Fruit fly (Drosophila melanogaster): ENCODE results near the gene CG9917.

Gene CG9917

DNA sequence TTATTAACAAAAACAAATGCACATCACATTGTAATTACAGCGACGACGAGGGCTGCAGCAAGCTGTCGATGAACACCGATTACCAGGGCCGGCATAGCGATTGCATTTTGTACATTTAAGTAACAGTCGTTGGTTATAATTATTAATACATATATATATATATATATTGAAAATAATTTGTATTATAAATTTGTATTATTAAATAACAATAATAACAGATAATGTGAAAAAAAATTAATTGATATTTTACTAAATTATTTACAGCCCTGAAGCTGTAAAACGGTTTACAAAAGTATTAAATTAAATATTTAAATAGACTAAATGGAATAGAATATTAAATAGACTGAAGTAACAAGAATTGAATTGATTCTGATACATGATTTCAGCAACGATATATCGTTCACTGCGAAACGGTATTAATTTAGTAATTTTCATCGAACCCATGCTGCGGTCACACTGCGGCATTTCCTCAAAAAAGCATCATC lies 47.1 kb downstream of the CG9917 start, which contains the start of the genes kat80 and Prosalpha4 (continued):
- TF ChIP-seq CG9817 (tag; optimal IDR thresholded peaks at IDR 0.05) (peak; percentile 29), CG18011 (GFP tag; optimal IDR thresholded peaks at IDR 0.05) (no peak), HLH4C (GFP tag; IDR thresholded peaks at IDR 0.05; ENCODE audit: partially characterized antibody) (peak; percentile 33; the same call in 1 of the 3 replicates), chinmo (GFP tag; IDR thresholded peaks at IDR 0.05; ENCODE audit: partially characterized antibody) (0 out of 4 replicates have a peak, but pooled peaks have one; percentile 37), CG11085 (GFP tag; IDR thresholded peaks at IDR 0.05) (no peak), Kr (GFP tag; optimal IDR thresholded peaks at IDR 0.05) (no peak), tx (GFP tag; optimal IDR thresholded peaks at IDR 0.05) (no peak), Atf3 (GFP tag; optimal IDR thresholded peaks at IDR 0.05) (no peak), Sox100B (GFP tag; optimal IDR thresholded peaks at IDR 0.05) (no peak), Rfx (GFP tag; IDR thresholded peaks at IDR 0.05) (0 out of 2 replicates have a peak, but pooled peaks have one; percentile 23), her (GFP tag; optimal IDR thresholded peaks at IDR 0.05) (no peak), Vsx1 (GFP tag; optimal IDR thresholded peaks at IDR 0.05) (no peak), E2f2 (GFP tag; IDR thresholded peaks at IDR 0.05) (peak; percentile 18; the same call in 1 of the 2 replicates), scrt (GFP tag; optimal IDR thresholded peaks at IDR 0.05) (no peak), crc (GFP tag; optimal IDR thresholded peaks at IDR 0.05) (no peak), CHES-1-like (GFP tag; optimal IDR thresholded peaks at IDR 0.05) (no peak), pros (GFP tag; optimal IDR thresholded peaks at IDR 0.05) (no peak), CG2678 (tag; optimal IDR thresholded peaks at IDR 0.05) (peak; percentile 55), D (optimal IDR thresholded peaks at IDR 0.05) (no peak), D (GFP tag; optimal IDR thresholded peaks at IDR 0.05) (no peak), CG30403 (GFP tag; optimal IDR thresholded peaks at IDR 0.05) (peak; percentile 10), CG1529 (GFP tag; optimal IDR thresholded peaks at IDR 0.05) (no peak), CG15269 (tag; optimal IDR thresholded peaks at IDR 0.05) (peak; percentile 40), CG13296 (GFP tag; optimal IDR thresholded peaks at IDR 0.05) (peak; percentile 32), CG7357 (GFP tag; IDR thresholded peaks at IDR 0.05) (no peak), CG4328 (GFP tag; optimal IDR thresholded peaks at IDR 0.05) (peak; percentile 11), CG14860 (GFP tag; IDR thresholded peaks at IDR 0.05; ENCODE audit: partially characterized antibody) (0 out of 3 replicates have a peak, but pooled peaks have one; percentile 40), CG1024 (GFP tag; IDR thresholded peaks at IDR 0.05) (no peak), da (GFP tag; optimal IDR thresholded peaks at IDR 0.05) (no peak), ro (GFP tag; IDR thresholded peaks at IDR 0.05) (no peak), repo (GFP tag; optimal IDR thresholded peaks at IDR 0.05) (no peak), CG2202 (tag; optimal IDR thresholded peaks at IDR 0.05) (no peak), CG33213 (GFP tag; optimal IDR thresholded peaks at IDR 0.05) (no peak), CG4404 (GFP tag; IDR thresholded peaks at IDR 0.05) (no peak), CG11456 (GFP tag; IDR thresholded peaks at IDR 0.05) (no peak), tio (GFP tag; optimal IDR thresholded peaks at IDR 0.05) (no peak), CG31441 (GFP tag; IDR thresholded peaks at IDR 0.05) (peak; percentile 64), eve (GFP tag; optimal IDR thresholded peaks at IDR 0.05) (no peak), CG6272 (GFP tag; IDR thresholded peaks at IDR 0.05) (no peak), Chrac-16 (GFP tag; optimal IDR thresholded peaks at IDR 0.05) (no peak), ssp (GFP tag; IDR thresholded peaks at IDR 0.05) (no peak), odd (GFP tag; optimal IDR thresholded peaks at IDR 0.05) (no peak), Doc2 (GFP tag; IDR thresholded peaks at IDR 0.05) (no peak), oc (tag; optimal IDR thresholded peaks at IDR 0.05) (no peak), NFAT (GFP tag; IDR thresholded peaks at IDR 0.05) (peak; percentile 60), mirr (GFP tag; optimal IDR thresholded peaks at IDR 0.05) (no peak), rib (GFP tag; IDR thresholded peaks at IDR 0.05) (no peak), kay (GFP tag; optimal IDR thresholded peaks at IDR 0.05) (no peak), exex (tag; optimal IDR thresholded peaks at IDR 0.05) (peak; percentile 70), Hr39 (optimal IDR thresholded peaks at IDR 0.05) (no peak), Meics (GFP tag; optimal IDR thresholded peaks at IDR 0.05) (peak; percentile 45), YL-1 (GFP tag; optimal IDR thresholded peaks at IDR 0.05) (no peak)
